Worm (Caenorhabditis elegans) whole organism, L4/young adult: ENCODE measurements around the gene T09D3.8.

Experiments used
- W03F9.2 ChIP-seq: fragments of 150-350 bp; optimal IDR thresholded peaks from 2 replicates; lab custom pipeline; 2014; ENCODE audit warnings: missing biosample characterization, missing genetic modification characterization
- dao-5 ChIP-seq: sonication (generic microtip); optimal IDR thresholded peaks from 2 replicates; lab custom pipeline; 2016; ENCODE audit warnings: missing genotype, missing genetic modification characterization, moderate library complexity, missing compliant biosample characterization
- him-1 ChIP-seq: sonication (generic microtip); optimal IDR thresholded peaks from 2 replicates; lab custom pipeline; 2016; ENCODE audit warnings: missing genotype, missing genetic modification reagents, missing genetic modification characterization, missing compliant biosample characterization

The T09D3.8 gene

DNA sequence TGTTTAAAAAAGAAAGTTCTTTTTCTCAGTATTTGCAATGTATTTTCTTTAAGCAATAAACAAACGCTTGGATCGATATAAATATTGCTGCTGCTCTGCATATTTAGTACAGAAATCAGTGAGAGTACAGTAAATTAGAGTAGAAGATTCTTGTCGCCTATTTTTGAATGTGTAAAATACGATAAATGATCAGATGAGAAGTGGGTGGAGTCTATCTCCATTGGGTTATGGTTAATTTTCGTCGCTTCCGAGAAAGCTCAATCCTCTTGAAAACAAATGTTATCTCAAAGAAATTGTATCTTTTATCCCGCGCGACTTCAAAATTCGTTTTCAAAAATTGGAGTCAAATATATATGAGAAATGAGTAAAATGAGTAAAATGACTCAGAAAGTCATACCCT lies 6.2 kb upstream of the T09D3.8 start, which contains the start of gene nhr-216:
TSS of gene nhr-216 (minus strand) at position 101 of the 400 bp plus-strand sequence.
- TF ChIP-seq dao-5 (tag; lab: Kevin White, UChicago) (no peak), him-1 (tag; lab: Kevin White, UChicago) (no peak), W03F9.2 (tag; lab: Kevin White, UChicago) (no peak)

ce11 chrV:5362220-5362619 lies 2.7 kb upstream of the T09D3.8 start:
- TF ChIP-seq dao-5 (tag; lab: Kevin White, UChicago), result no peak
- no peak for TF ChIP-seq W03F9.2 (tag; lab: Kevin White, UChicago)
- TF ChIP-seq him-1 (tag; lab: Kevin White, UChicago), result no peak

DNA sequence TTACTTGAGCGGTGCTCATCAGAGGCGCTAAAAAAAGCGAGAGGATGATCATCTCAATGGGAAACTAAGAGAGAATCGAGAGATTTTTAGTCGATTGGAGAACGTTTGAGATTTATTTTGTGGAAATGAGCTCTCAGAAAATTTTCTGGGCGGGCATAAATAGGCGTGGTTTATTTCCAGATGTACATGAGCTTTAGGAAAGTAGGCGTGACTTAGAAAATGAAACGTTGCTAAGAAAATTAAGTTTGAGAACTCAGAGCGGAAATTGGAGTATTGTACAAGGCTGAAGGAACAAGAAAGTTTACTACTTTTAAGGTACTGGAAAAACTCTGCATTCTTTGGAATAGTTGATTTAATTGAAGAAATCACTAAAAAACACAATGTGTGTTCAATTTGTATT lies 3.8 kb downstream of the T09D3.8 start, which contains the start of gene T09D3.9:
TSS of gene T09D3.9 (minus strand) at position 101 of the 400 bp plus-strand sequence.
- no peak for TF ChIP-seq him-1 (tag; lab: Kevin White, UChicago)
- TF ChIP-seq dao-5 (tag; lab: Kevin White, UChicago), result no peak
- TF ChIP-seq W03F9.2 (tag; lab: Kevin White, UChicago), result no peak

ce11 chrV:5372118-5372517 lies 7.2 kb downstream of the T09D3.8 start, which contains the start of gene C35A11.3:
Gene C35A11.3 (plus strand): TSS chrV:5372418.
- no peak for TF ChIP-seq dao-5 (tag; lab: Kevin White, UChicago)
- no peak for TF ChIP-seq W03F9.2 (tag; lab: Kevin White, UChicago)
- no peak for TF ChIP-seq him-1 (tag; lab: Kevin White, UChicago)

ce11 chrV:5385914-5386493 lies 21.0 kb downstream of the T09D3.8 start, which contains the start of gene C35A11.2:
Gene C35A11.2 (plus strand): TSS chrV:5386299.
- TF ChIP-seq him-1 (tag; lab: Kevin White, UChicago), result no peak

ce11 chrV:5392993-5393628 lies 28.1 kb downstream of the T09D3.8 start, which contains the start of gene C35A11.4:
Gene C35A11.4 (minus strand): TSS chrV:5393148.
- TF ChIP-seq him-1 (tag; lab: Kevin White, UChicago), result no peak
- TF ChIP-seq dao-5 (tag; lab: Kevin White, UChicago), result no peak
- no peak for TF ChIP-seq W03F9.2 (tag; lab: Kevin White, UChicago)

- TF ChIP-seq W03F9.2 (tag; lab: Kevin White, UChicago) (no peak), dao-5 (tag; lab: Kevin White, UChicago) (no peak), him-1 (tag; lab: Kevin White, UChicago) (peak; percentile 13)
Observed at ce11 chrV:5403938-5404337, 39.0 kb downstream of the T09D3.8 start.

DNA sequence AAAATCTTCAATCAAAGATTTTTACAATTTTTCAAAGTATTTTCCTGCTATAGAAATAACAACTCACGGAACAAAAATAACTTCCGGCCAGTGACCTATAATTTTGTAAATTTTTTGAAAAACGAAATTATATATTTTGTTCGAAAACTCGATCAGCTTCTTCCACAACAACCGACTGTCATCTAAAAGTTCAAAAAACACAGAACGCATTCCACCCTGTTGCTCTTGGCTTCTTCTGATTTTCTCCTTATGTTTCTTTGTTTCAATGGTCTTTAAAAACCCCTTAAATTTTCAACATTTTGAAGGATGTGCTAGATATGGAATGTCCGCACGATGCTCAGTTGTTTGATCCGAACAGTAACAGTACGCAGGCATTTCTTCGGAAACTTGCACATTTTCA lies 40.1 kb downstream of the T09D3.8 start, which contains the start of gene dmsr-7:
TSS of gene dmsr-7 (plus strand) at position 301 of the 400 bp plus-strand sequence.
- no peak for TF ChIP-seq dao-5 (tag; lab: Kevin White, UChicago)
- no peak for TF ChIP-seq W03F9.2 (tag; lab: Kevin White, UChicago)
- TF ChIP-seq him-1 (tag; lab: Kevin White, UChicago), result no peak

- TF ChIP-seq him-1 (tag; lab: Kevin White, UChicago) (no peak), W03F9.2 (tag; lab: Kevin White, UChicago) (no peak), dao-5 (tag; lab: Kevin White, UChicago) (no peak)
Observed at ce11 chrV:5408223-5408622, 43.3 kb downstream of the T09D3.8 start, which contains the start of gene C25A6.1. Gene C25A6.1 (plus strand): TSS chrV:5408523.

ce11 chrV:5408921-5409320 lies 44.0 kb downstream of the T09D3.8 start:
- TF ChIP-seq him-1 (tag; lab: Kevin White, UChicago) (no peak), dao-5 (tag; lab: Kevin White, UChicago) (no peak), W03F9.2 (tag; lab: Kevin White, UChicago) (no peak)

- TF ChIP-seq him-1 (tag; lab: Kevin White, UChicago), result no peak
- TF ChIP-seq dao-5 (tag; lab: Kevin White, UChicago), result no peak
- TF ChIP-seq W03F9.2 (tag; lab: Kevin White, UChicago), result no peak
Observed at ce11 chrV:5410679-5411078, 45.7 kb downstream of the T09D3.8 start, which contains the start of gene F08F3.4. Gene F08F3.4 (plus strand): TSS chrV:5410955.

DNA sequence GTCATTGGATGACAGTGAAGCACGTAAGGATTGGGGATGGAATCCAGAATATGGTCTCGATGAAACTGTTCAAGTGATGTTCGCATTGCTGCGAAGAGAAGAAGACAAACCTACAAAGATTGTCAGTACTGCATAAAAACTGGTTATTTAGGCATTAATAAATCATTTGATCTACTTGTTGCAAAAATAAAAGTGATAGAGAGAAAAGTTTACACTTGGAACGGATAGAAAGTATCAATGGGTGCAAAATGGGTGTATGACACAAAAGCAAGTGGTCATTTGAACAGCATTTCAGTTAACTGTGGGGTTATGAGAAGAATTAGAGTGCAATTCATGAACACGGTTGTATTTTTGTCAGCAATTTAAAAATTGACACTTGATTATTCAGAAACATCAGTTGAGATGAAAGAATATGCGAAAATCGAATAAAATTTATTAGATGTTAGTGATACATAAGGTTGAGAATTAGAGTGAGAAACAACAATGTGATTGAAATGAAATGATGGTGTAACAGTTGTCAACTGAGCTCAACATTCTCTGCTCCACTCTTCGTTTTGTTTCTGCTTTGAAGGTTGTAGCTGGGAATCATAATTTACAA lies 47.9 kb downstream of the T09D3.8 start, which contains the start of gene F08F3.10:
TSS of gene F08F3.10 (plus strand) at position 548 of the 598 bp plus-strand sequence.
- TF ChIP-seq W03F9.2 (tag; lab: Kevin White, UChicago) (no peak), dao-5 (tag; lab: Kevin White, UChicago) (no peak), him-1 (tag; lab: Kevin White, UChicago) (no peak)
